Fruit fly (Drosophila melanogaster) whole organism: ENCODE data around the gene CG11617.

Experiments
- CG8478 ChIP-seq: fragments of >200 bp; optimal IDR thresholded peaks from 2 replicates; lab custom pipeline; 2018; ENCODE audit warnings: inconsistent platforms
- EcR ChIP-seq, 2 experiments: fragments of >200 bp; optimal IDR thresholded peaks; 2 replicates each; lab custom pipeline; 2017; ENCODE audit warnings: missing biosample characterization in 2 of 2, missing genetic modification characterization in 2 of 2, missing genetic modification reagents in 2 of 2
- pan ChIP-seq: fragments of >200 bp; optimal IDR thresholded peaks from 2 replicates; lab custom pipeline; 2017
- psq ChIP-seq: fragments of >200 bp; optimal IDR thresholded peaks from 2 replicates; lab custom pipeline; 2017
- usp ChIP-seq: fragments of >200 bp; optimal IDR thresholded peaks from 2 replicates; lab custom pipeline; 2017; ENCODE audit warnings: missing biosample characterization, missing genetic modification characterization, mixed read lengths

dm6 chr2L:171499-172250 lies 35.4 kb downstream of the CG11617 start:
- TF ChIP-seq CG8478 (no peak), EcR (GFP tag; optimal IDR thresholded peaks at IDR 0.05; lab: Kevin White, UChicago) (no peak), pan (lab: Kevin White, UChicago) (no peak), usp (GFP tag; lab: Kevin White, UChicago) (no peak), psq (lab: Kevin White, UChicago) (no peak)
